Fruit fly (Drosophila melanogaster) whole organism, adult: ENCODE results near the gene BRWD3.

Experiments
- CG11617 ChIP-seq: fragments of 200-800 bp; sonication (Bioruptor generic); optimal IDR thresholded peaks from 2 replicates; lab custom pipeline; 2017; ENCODE audit warnings: mild to moderate bottlenecking, missing biosample characterization, missing genetic modification reagents, missing genetic modification characterization
- CG12768 ChIP-seq: fragments of 200-800 bp; sonication (Bioruptor generic); optimal IDR thresholded peaks from 2 replicates; lab custom pipeline; 2017; ENCODE audit warnings: missing biosample characterization, missing genetic modification characterization, mild to moderate bottlenecking, moderate library complexity, missing genetic modification reagents
- CG14711 ChIP-seq: fragments of 200-800 bp; sonication (Bioruptor generic); optimal IDR thresholded peaks from 2 replicates; lab custom pipeline; 2018; ENCODE audit warnings: missing biosample characterization, mild to moderate bottlenecking, missing genetic modification characterization, moderate library complexity
- CG1620 ChIP-seq: fragments of 200-800 bp; sonication (Bioruptor generic); optimal IDR thresholded peaks from 2 replicates; lab custom pipeline; 2016; ENCODE audit warnings: missing biosample characterization, missing genetic modification characterization
- CG33017 ChIP-seq: fragments of 200-800 bp; sonication (Bioruptor generic); optimal IDR thresholded peaks from 2 replicates; lab custom pipeline; 2018; ENCODE audit warnings: missing biosample characterization, mild to moderate bottlenecking, missing genetic modification characterization, moderate library complexity
- CG5204 ChIP-seq: fragments of 200-800 bp; sonication (Bioruptor generic); optimal IDR thresholded peaks from 2 replicates; lab custom pipeline; 2016; ENCODE audit warnings: missing biosample characterization, missing genetic modification characterization
- CG7045 ChIP-seq: fragments of 200-800 bp; sonication (Bioruptor generic); optimal IDR thresholded peaks from 2 replicates; lab custom pipeline; 2017; ENCODE audit warnings: missing biosample characterization, mild to moderate bottlenecking, missing genetic modification characterization
- CG7101 ChIP-seq: fragments of 200-800 bp; sonication (Bioruptor generic); optimal IDR thresholded peaks from 2 replicates; lab custom pipeline; 2018; ENCODE audit warnings: missing biosample characterization, mild to moderate bottlenecking, missing genetic modification characterization, moderate library complexity
- Clk ChIP-seq: fragments of 200-800 bp; sonication (Bioruptor generic); optimal IDR thresholded peaks from 2 replicates; lab custom pipeline; 2017; ENCODE audit warnings: missing biosample characterization, missing genetic modification characterization
- Crg-1 ChIP-seq: fragments of 200-800 bp; sonication (Bioruptor generic); optimal IDR thresholded peaks from 2 replicates; lab custom pipeline; 2016; ENCODE audit warnings: missing biosample characterization, missing genetic modification characterization
- Hr96 ChIP-seq: fragments of 200-800 bp; sonication (Bioruptor generic); optimal IDR thresholded peaks from 2 replicates; lab custom pipeline; 2016; ENCODE audit warnings: missing biosample characterization, missing genetic modification characterization
- Mnt ChIP-seq: fragments of 200-800 bp; sonication (Bioruptor generic); optimal IDR thresholded peaks from 2 replicates; lab custom pipeline; 2016; ENCODE audit warnings: missing biosample characterization, mild to moderate bottlenecking, missing genetic modification characterization
- bab1 ChIP-seq: fragments of 200-800 bp; sonication (Bioruptor generic); optimal IDR thresholded peaks from 3 replicates; lab custom pipeline; 2019; ENCODE audit warnings: missing biosample characterization, mild to moderate bottlenecking, missing genetic modification characterization, moderate library complexity
- cic ChIP-seq: fragments of 200-800 bp; sonication (Bioruptor generic); optimal IDR thresholded peaks from 2 replicates; lab custom pipeline; 2017; ENCODE audit warnings: missing biosample characterization, mild to moderate bottlenecking, missing genetic modification characterization, moderate library complexity
- cnc ChIP-seq, 2 experiments: fragments of >200 bp; optimal IDR thresholded peaks; 2 replicates each; lab custom pipeline; 2017
- kay ChIP-seq: fragments of 200-800 bp; sonication (Bioruptor generic); peaks from one replicate; lab custom pipeline; 2016; ENCODE audit warnings: missing biosample characterization, missing genetic modification characterization, borderline replicate concordance
- ovo ChIP-seq: fragments of 200-800 bp; sonication (Bioruptor generic); optimal IDR thresholded peaks from 2 replicates; lab custom pipeline; 2016; ENCODE audit warnings: missing biosample characterization, missing genetic modification characterization
- pad ChIP-seq: fragments of 200-800 bp; sonication (Bioruptor generic); optimal IDR thresholded peaks from 3 replicates; lab custom pipeline; 2017; ENCODE audit warnings: missing biosample characterization, missing genetic modification characterization, mild to moderate bottlenecking, moderate library complexity, missing genetic modification reagents
- tj ChIP-seq: fragments of 200-800 bp; sonication (Bioruptor generic); optimal IDR thresholded peaks from 3 replicates; lab custom pipeline; 2017; ENCODE audit warnings: missing biosample characterization, mild to moderate bottlenecking, missing genetic modification characterization, moderate library complexity
- toe ChIP-seq: fragments of 200-800 bp; sonication (Bioruptor generic); optimal IDR thresholded peaks from 2 replicates; lab custom pipeline; 2016; ENCODE audit warnings: missing biosample characterization, missing genetic modification characterization

Gene BRWD3

dm6 chr3R:24295556-24296465, 23.0 kb upstream of the BRWD3 start:
- TF ChIP-seq Mnt = peak; percentile 50
- peak; percentile 24 for TF ChIP-seq ovo (GFP tag; lab: Kevin White, UChicago)
- peak; percentile 80 for TF ChIP-seq Crg-1
- TF ChIP-seq CG7101 = peak; percentile 92
- TF ChIP-seq toe (GFP tag; lab: Kevin White, UChicago) = peak; percentile 12
- no peak for TF ChIP-seq Clk
- TF ChIP-seq CG1620 (GFP tag; lab: Kevin White, UChicago) = peak; percentile 87
- no peak for TF ChIP-seq cnc (optimal IDR thresholded peaks at IDR 0.05; lab: Kevin White, UChicago)
- no peak for TF ChIP-seq cic (GFP tag; lab: Kevin White, UChicago)
- peak; percentile 90 for TF ChIP-seq kay
- TF ChIP-seq Hr96 (GFP tag; lab: Kevin White, UChicago) = peak; percentile 66
- peak; percentile 9 for TF ChIP-seq pad (GFP tag; lab: Kevin White, UChicago)
- peak; percentile 57 for TF ChIP-seq CG11617 (GFP tag; lab: Kevin White, UChicago)
- TF ChIP-seq CG33017 (tag; lab: Kevin White, UChicago) = peak; percentile 85
- TF ChIP-seq bab1 (GFP tag; lab: Kevin White, UChicago) = peak; percentile 95
- peak; percentile 43 for TF ChIP-seq CG7045 (GFP tag; lab: Kevin White, UChicago)
- TF ChIP-seq CG12768 (GFP tag; lab: Kevin White, UChicago) = peak; percentile 50
- TF ChIP-seq tj (GFP tag; lab: Kevin White, UChicago) = peak; percentile 93
- TF ChIP-seq CG5204 = peak; percentile 5
- TF ChIP-seq CG14711 (tag; lab: Kevin White, UChicago) = peak; percentile 85

dm6 chr3R:24296913-24297312, 21.9 kb upstream of the BRWD3 start:
- TF ChIP-seq cnc (optimal IDR thresholded peaks at IDR 0.05; lab: Kevin White, UChicago) = no peak
- TF ChIP-seq kay = peak; percentile 89
- no peak for TF ChIP-seq CG5204
- TF ChIP-seq CG33017 (tag; lab: Kevin White, UChicago) = no peak
- no peak for TF ChIP-seq ovo (GFP tag; lab: Kevin White, UChicago)
- no peak for TF ChIP-seq CG12768 (GFP tag; lab: Kevin White, UChicago)
- no peak for TF ChIP-seq Mnt
- no peak for TF ChIP-seq tj (GFP tag; lab: Kevin White, UChicago)
- TF ChIP-seq cic (GFP tag; lab: Kevin White, UChicago) = peak; percentile 64

- no peak for TF ChIP-seq Crg-1
- TF ChIP-seq pad (GFP tag; lab: Kevin White, UChicago) = no peak
- no peak for TF ChIP-seq Mnt
Observed at dm6 chr3R:24297444-24298146, 21.2 kb upstream of the BRWD3 start.

- TF ChIP-seq Crg-1 (no peak), Mnt (peak; percentile 11), ovo (GFP tag; lab: Kevin White, UChicago) (no peak), CG1620 (GFP tag; lab: Kevin White, UChicago) (peak; percentile 23), toe (GFP tag; lab: Kevin White, UChicago) (no peak), CG11617 (GFP tag; lab: Kevin White, UChicago) (peak; percentile 21), CG5204 (peak; percentile 2), bab1 (GFP tag; lab: Kevin White, UChicago) (no peak), kay (peak; percentile 81), CG7101 (peak; percentile 21), cic (GFP tag; lab: Kevin White, UChicago) (peak; percentile 39), tj (GFP tag; lab: Kevin White, UChicago) (peak; percentile 42), CG12768 (GFP tag; lab: Kevin White, UChicago) (peak; percentile 45), CG14711 (tag; lab: Kevin White, UChicago) (no peak), CG33017 (tag; lab: Kevin White, UChicago) (no peak), CG7045 (GFP tag; lab: Kevin White, UChicago) (peak; percentile 40)
Observed at dm6 chr3R:24298534-24298936, 20.3 kb upstream of the BRWD3 start.

- TF ChIP-seq CG11617 (GFP tag; lab: Kevin White, UChicago) = no peak
- TF ChIP-seq CG33017 (tag; lab: Kevin White, UChicago) = no peak
Observed at dm6 chr3R:24299148-24299547, 19.7 kb upstream of the BRWD3 start.

- TF ChIP-seq tj (GFP tag; lab: Kevin White, UChicago) (peak; percentile 17), bab1 (GFP tag; lab: Kevin White, UChicago) (peak; percentile 36), ovo (GFP tag; lab: Kevin White, UChicago) (no peak)
Observed at dm6 chr3R:24301520-24301919, 17.3 kb upstream of the BRWD3 start.
